Fruit fly (Drosophila melanogaster) Kc167 (cell line): ENCODE measurements around the gene eRF1.

Experiments used
- Myc ChIP-seq: fragments of >200 bp; optimal IDR thresholded peaks from 2 replicates; lab custom pipeline; 2017; ENCODE audit warnings: missing external identifiers
- Sin3A ChIP-seq: fragments of >200 bp; optimal IDR thresholded peaks from 2 replicates; lab custom pipeline; 2018; ENCODE audit warnings: missing external identifiers
- h ChIP-seq: fragments of >200 bp; optimal IDR thresholded peaks from 3 replicates; lab custom pipeline; 2018; ENCODE audit warnings: missing external identifiers
- insv ChIP-seq: fragments of >200 bp; optimal IDR thresholded peaks from 3 replicates; lab custom pipeline; 2018; ENCODE audit warnings: missing external identifiers
- psq ChIP-seq: fragments of >200 bp; optimal IDR thresholded peaks from 2 replicates; lab custom pipeline; 2017; ENCODE audit warnings: missing external identifiers
- ttk ChIP-seq: sonication (Bioruptor generic); optimal IDR thresholded peaks from 2 replicates; lab custom pipeline; 2017; ENCODE audit warnings: missing external identifiers

eRF1 gene

dm6 chr3L:20348581-20349093, 482 bp downstream of the eRF1 start:
- TF ChIP-seq insv (no peak), Sin3A (lab: Kevin White, UChicago) (no peak), Myc (lab: Kevin White, UChicago) (no peak), ttk (no peak), h (lab: Kevin White, UChicago) (no peak), psq (lab: Kevin White, UChicago) (no peak)

dm6 chr3L:20349333-20349924, 1.3 kb downstream of the eRF1 start:
- TF ChIP-seq ttk (no peak), h (lab: Kevin White, UChicago) (no peak), psq (lab: Kevin White, UChicago) (no peak), insv (no peak), Sin3A (lab: Kevin White, UChicago) (no peak), Myc (lab: Kevin White, UChicago) (no peak)

- TF ChIP-seq Myc (lab: Kevin White, UChicago) (no peak), insv (no peak), h (lab: Kevin White, UChicago) (no peak), ttk (no peak), psq (lab: Kevin White, UChicago) (no peak), Sin3A (lab: Kevin White, UChicago) (no peak)
Observed at dm6 chr3L:20353149-20353548, 5.0 kb downstream of the eRF1 start, which contains the start of gene CG5618. Gene CG5618, plus strand, starts transcription at chr3L:20353449.

- no peak for TF ChIP-seq insv
- no peak for TF ChIP-seq h (lab: Kevin White, UChicago)
- TF ChIP-seq Myc (lab: Kevin White, UChicago) = no peak
- no peak for TF ChIP-seq Sin3A (lab: Kevin White, UChicago)
- TF ChIP-seq ttk = no peak
- TF ChIP-seq psq (lab: Kevin White, UChicago) = no peak
Observed at dm6 chr3L:20353726-20354332, 5.7 kb downstream of the eRF1 start.

dm6 chr3L:20354363-20354762, 6.2 kb downstream of the eRF1 start:
- TF ChIP-seq h (lab: Kevin White, UChicago) (no peak), insv (no peak), Myc (lab: Kevin White, UChicago) (no peak), Sin3A (lab: Kevin White, UChicago) (no peak), ttk (no peak), psq (lab: Kevin White, UChicago) (no peak)

dm6 chr3L:20354872-20355271, 6.7 kb downstream of the eRF1 start:
- TF ChIP-seq h (lab: Kevin White, UChicago) (no peak), insv (no peak), ttk (no peak), Myc (lab: Kevin White, UChicago) (no peak), Sin3A (lab: Kevin White, UChicago) (no peak), psq (lab: Kevin White, UChicago) (no peak)

- no peak for TF ChIP-seq h (lab: Kevin White, UChicago)
- no peak for TF ChIP-seq ttk
- TF ChIP-seq psq (lab: Kevin White, UChicago) = no peak
- TF ChIP-seq Myc (lab: Kevin White, UChicago) = no peak
- no peak for TF ChIP-seq Sin3A (lab: Kevin White, UChicago)
- TF ChIP-seq insv = no peak
Observed at dm6 chr3L:20356613-20357012, 8.5 kb downstream of the eRF1 start, which contains the start of gene kin17. Gene kin17, plus strand, starts transcription at chr3L:20356807.

- no peak for TF ChIP-seq psq (lab: Kevin White, UChicago)
- TF ChIP-seq Sin3A (lab: Kevin White, UChicago) = no peak
- no peak for TF ChIP-seq insv
- TF ChIP-seq Myc (lab: Kevin White, UChicago) = no peak
- no peak for TF ChIP-seq ttk
Observed at dm6 chr3L:20358212-20358611, 10.1 kb downstream of the eRF1 start, which contains the start of gene CG5665. Gene CG5665, plus strand, starts transcription at chr3L:20358512.

- TF ChIP-seq h (lab: Kevin White, UChicago) = no peak
- TF ChIP-seq ttk = no peak
- TF ChIP-seq Myc (lab: Kevin White, UChicago) = no peak
- no peak for TF ChIP-seq Sin3A (lab: Kevin White, UChicago)
- no peak for TF ChIP-seq insv
- no peak for TF ChIP-seq psq (lab: Kevin White, UChicago)
Observed at dm6 chr3L:20361389-20361788, 13.2 kb downstream of the eRF1 start, which contains the start of gene Prim2. Gene Prim2, minus strand, starts transcription at chr3L:20361585.

dm6 chr3L:20366074-20366473, 17.9 kb downstream of the eRF1 start:
- TF ChIP-seq Myc (lab: Kevin White, UChicago) (no peak), Sin3A (lab: Kevin White, UChicago) (no peak), insv (no peak), psq (lab: Kevin White, UChicago) (no peak), ttk (no peak), h (lab: Kevin White, UChicago) (no peak)

dm6 chr3L:20366674-20367372, 18.7 kb downstream of the eRF1 start, which contains the start of the genes Toll-9 and in:
Gene Toll-9, minus strand, starts transcription at chr3L:20366724.
Gene in, plus strand, starts transcription at chr3L:20367198.
- TF ChIP-seq ttk (no peak), psq (lab: Kevin White, UChicago) (no peak), Myc (lab: Kevin White, UChicago) (no peak), insv (no peak), h (lab: Kevin White, UChicago) (no peak), Sin3A (lab: Kevin White, UChicago) (no peak)
